Worm (Caenorhabditis elegans) whole organism, dauer: ENCODE results near the gene sra-33.

Experiments used
- unc-62 ChIP-seq: sonication (generic microtip); optimal IDR thresholded peaks from 2 replicates; lab custom pipeline; 2017; ENCODE audit warnings: missing biosample characterization, missing genetic modification reagents, missing genetic modification characterization

Gene sra-33

ce11 chrII:4511911-4512310 is 25.1 kb downstream of the sra-33 start, which contains the start of gene cyp-23A1:
Gene cyp-23A1, plus strand, starts transcription at chrII:4512211.
- TF ChIP-seq unc-62 (GFP tag; lab: Kevin White, UChicago): no peak

DNA sequence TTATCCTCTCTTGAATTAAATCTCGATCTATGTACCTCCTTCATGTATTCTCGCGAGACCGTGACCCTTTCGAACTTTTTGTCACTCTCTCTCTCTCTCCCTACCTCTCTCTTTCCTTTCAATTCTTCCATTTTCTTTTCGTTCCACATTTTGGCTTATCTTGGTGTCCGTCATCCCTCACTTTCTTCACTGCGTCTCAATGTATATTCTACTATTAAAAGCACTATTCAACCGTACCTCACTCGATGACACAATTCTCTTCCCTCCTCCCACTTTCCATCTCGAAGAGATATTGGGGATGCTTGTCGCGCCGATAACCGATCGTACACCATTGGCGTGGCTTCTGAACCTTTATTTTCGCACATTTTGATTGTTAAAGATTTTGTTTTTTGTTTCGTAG is 26.4 kb downstream of the sra-33 start:
- no peak for TF ChIP-seq unc-62 (GFP tag; lab: Kevin White, UChicago)

DNA sequence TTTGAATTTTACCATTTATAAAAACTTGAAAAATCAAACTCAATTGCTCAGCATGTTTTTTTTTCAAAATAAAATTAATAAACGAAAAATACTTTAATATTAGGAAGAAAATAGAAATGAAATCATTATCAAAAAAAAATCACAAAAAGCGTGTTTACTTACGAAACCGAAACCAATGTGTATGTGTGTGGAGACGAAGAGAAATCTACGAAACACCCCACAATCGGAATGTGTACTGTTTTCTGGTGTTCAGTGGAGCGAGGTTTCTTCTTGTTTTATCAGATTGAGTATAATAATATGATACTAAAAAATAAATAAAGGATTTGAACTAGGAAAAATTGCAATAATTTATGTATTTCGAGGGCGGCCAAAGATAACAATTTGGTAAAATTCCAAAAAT is 29.4 kb downstream of the sra-33 start:
- TF ChIP-seq unc-62 (GFP tag; lab: Kevin White, UChicago): no peak

DNA sequence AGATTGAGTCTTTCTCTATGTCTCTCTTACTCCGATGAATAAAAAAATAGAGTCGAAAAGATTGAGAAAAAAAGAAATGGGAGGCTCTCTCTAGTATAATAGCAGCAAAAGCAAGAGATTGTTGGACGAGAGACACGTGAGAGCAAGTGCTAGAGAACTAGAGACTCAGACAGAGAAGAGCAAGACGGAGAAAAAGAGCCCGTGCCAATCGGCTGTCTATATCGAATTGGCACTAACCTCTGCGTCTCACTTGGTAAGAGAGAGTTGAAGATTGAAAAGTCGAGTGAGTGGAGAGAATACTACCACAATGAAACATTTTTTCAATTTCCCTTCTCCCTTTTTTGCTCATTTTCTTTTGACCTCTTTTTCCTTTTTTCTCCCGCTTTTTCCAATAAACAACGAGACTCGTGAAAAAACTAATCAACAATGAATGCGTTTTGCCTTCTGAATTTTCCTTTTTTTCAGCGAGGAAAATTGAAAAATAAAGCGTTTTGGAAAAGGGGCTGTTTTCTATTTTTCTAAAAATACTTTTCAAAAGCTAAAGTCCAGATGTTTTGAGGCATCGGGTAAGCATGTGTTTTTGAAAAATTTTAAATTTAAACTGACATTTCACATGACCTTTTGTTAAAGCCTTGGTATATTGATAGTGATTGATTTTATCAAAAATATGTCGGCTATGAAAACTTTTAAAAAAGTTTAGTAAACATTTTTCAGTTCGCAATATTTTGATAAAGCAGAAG is 30.3 kb downstream of the sra-33 start:
- no peak for TF ChIP-seq unc-62 (GFP tag; lab: Kevin White, UChicago)

ce11 chrII:4505097-4505626 is 31.9 kb downstream of the sra-33 start, which contains the start of gene camt-1:
Gene camt-1, minus strand, starts transcription at chrII:4505147.
- TF ChIP-seq unc-62 (GFP tag; lab: Kevin White, UChicago): no peak

DNA sequence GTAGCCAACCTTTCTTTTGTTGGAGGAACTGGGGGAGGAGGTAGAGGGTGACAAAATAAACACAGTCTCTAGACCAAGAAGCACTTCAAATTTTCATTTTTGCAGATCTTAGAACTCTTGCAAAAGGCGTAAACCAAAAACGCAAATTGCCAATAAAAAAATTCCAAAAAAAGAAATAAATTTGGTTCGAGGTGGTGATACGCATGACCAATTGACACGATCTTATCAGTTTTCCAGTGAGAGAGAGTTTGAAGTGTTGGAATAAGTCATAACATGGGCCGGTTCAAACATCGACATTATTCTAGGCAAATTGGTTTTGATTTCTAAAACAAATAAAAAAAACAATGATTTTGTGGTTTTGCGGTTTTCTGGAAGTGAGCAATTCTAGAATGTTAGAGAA is 41.2 kb downstream of the sra-33 start:
- no peak for TF ChIP-seq unc-62 (GFP tag; lab: Kevin White, UChicago)

ce11 chrII:4494532-4494931 is 42.5 kb downstream of the sra-33 start:
- TF ChIP-seq unc-62 (GFP tag; lab: Kevin White, UChicago): no peak

- no peak for TF ChIP-seq unc-62 (GFP tag; lab: Kevin White, UChicago)
These were observed 46.3 kb downstream of the sra-33 start, which contains the start of gene T05C1.5 for ce11 chrII:4490729-4491128. Gene T05C1.5, minus strand, starts transcription at chrII:4490829.

ce11 chrII:4489288-4489687 is 47.8 kb downstream of the sra-33 start, which contains the start of gene T05C1.3:
Gene T05C1.3, minus strand, starts transcription at chrII:4489388.
- TF ChIP-seq unc-62 (GFP tag; lab: Kevin White, UChicago): no peak
